Fruit fly (Drosophila melanogaster) whole organism, prepupa: ENCODE data around the gene CG13365.

ENCODE experiments used
- CG11294 ChIP-seq: fragments of 200-800 bp; sonication (Bioruptor generic); IDR thresholded peaks from 2 replicates; pipeline ENCODE4 v1.3.6; 2022; ENCODE audit warnings: missing biosample characterization, missing genetic modification characterization
- CG31627 ChIP-seq: fragments of 200-800 bp; sonication (Bioruptor generic); optimal IDR thresholded peaks from 3 replicates; lab custom pipeline; 2016; ENCODE audit warnings: missing biosample characterization, missing genetic modification characterization
- CG6792 ChIP-seq: fragments of 200-800 bp; sonication (Bioruptor generic); optimal IDR thresholded peaks from 3 replicates; lab custom pipeline; 2016; ENCODE audit warnings: missing biosample characterization, missing genetic modification characterization
- CG6808 ChIP-seq: fragments of 200-800 bp; sonication (Bioruptor generic); optimal IDR thresholded peaks from 3 replicates; lab custom pipeline; 2017; ENCODE audit warnings: missing biosample characterization, missing genetic modification characterization, mild to moderate bottlenecking, moderate library complexity, missing genetic modification reagents
- Sox102F ChIP-seq: fragments of 200-800 bp; sonication (Bioruptor generic); optimal IDR thresholded peaks from 2 replicates; lab custom pipeline; 2016; ENCODE audit warnings: missing biosample characterization, mild to moderate bottlenecking, missing genetic modification characterization
- achi ChIP-seq: fragments of 200-800 bp; sonication (Bioruptor generic); optimal IDR thresholded peaks from 3 replicates; lab custom pipeline; 2016; ENCODE audit warnings: missing biosample characterization, missing genetic modification characterization
- eg ChIP-seq: fragments of 200-800 bp; sonication (Bioruptor generic); IDR thresholded peaks from 3 replicates; pipeline ENCODE4 v1.3.6; 2022; ENCODE audit warnings: missing biosample characterization, missing genetic modification characterization

DNA sequence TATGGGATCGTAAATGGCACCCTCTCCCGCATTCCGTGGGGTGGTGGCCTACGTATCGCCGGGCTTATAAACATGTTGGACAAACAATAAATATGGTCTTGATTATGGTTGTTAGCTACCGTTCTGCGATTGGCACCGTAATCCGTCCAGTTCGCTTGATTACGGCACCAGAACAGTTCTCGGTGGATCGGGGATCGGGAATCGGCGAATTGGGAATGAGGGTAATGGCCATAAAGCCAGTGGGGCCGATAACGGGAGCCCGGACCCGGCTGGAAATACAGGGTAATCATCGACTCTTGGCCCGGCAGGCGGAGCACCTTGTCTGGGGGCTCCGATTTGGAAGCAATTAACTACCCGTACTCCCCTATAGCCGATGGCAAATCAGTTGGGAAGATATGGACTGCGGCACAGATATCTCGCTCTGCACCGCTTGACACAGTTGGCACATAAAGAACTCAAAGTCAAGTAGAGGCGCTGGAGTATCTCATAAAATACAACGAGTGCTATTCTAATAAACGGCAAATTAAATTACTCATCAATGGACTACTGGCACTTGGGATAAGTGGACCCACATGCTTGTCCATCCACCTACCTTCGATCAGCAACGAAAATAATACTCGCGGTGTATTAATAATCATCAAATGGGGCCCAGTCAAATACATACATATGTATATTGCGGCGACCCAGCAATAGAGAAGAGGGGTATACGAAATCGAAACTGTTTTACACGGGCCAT lies 22.5 kb downstream of the CG13365 start:
- TF ChIP-seq CG11294 (GFP tag; lab: Robert Waterston, UW) (no peak), CG6792 (GFP tag; lab: Kevin White, UChicago) (no peak), CG31627 (GFP tag; lab: Kevin White, UChicago) (no peak), achi (no peak), eg (GFP tag; lab: Robert Waterston, UW) (no peak), CG6808 (GFP tag; lab: Kevin White, UChicago) (no peak), Sox102F (GFP tag; lab: Kevin White, UChicago) (no peak)
